Fruit fly (Drosophila melanogaster) whole organism, pupa: Measurements from ENCODE around the gene CG7483.
A peak's percentile ranks its signal among the peaks of the same experiment; 100 is the strongest.

ENCODE experiments used
- CG10348 ChIP-seq: fragments of 200-800 bp; sonication (Bioruptor generic); IDR thresholded peaks from 2 replicates; pipeline ENCODE4 v1.3.6; 2022; ENCODE audit warnings: missing biosample characterization, missing genetic modification characterization
- CG12605 ChIP-seq: fragments of 200-800 bp; sonication (Bioruptor generic); IDR thresholded peaks from 2 replicates; pipeline ENCODE4 v1.3.6; 2022; ENCODE audit warnings: missing biosample characterization, missing genetic modification characterization
- CG13204 ChIP-seq: fragments of 200-800 bp; sonication (Bioruptor generic); optimal IDR thresholded peaks from 2 replicates; lab custom pipeline; 2018; ENCODE audit warnings: missing biosample characterization, mild to moderate bottlenecking, missing genetic modification characterization, moderate library complexity
- CG14655 ChIP-seq: fragments of 200-800 bp; sonication (Bioruptor generic); optimal IDR thresholded peaks from 3 replicates; lab custom pipeline; 2017; ENCODE audit warnings: mild to moderate bottlenecking, missing biosample characterization, missing genetic modification reagents, missing genetic modification characterization
- CG15710 ChIP-seq: fragments of 200-800 bp; sonication (Bioruptor generic); optimal IDR thresholded peaks from 2 replicates; lab custom pipeline; 2018; ENCODE audit warnings: missing biosample characterization, mild to moderate bottlenecking, missing genetic modification characterization, moderate library complexity
- CG17806 ChIP-seq: fragments of 200-800 bp; sonication (Bioruptor generic); optimal IDR thresholded peaks from 2 replicates; lab custom pipeline; 2018; ENCODE audit warnings: missing biosample characterization, mild to moderate bottlenecking, missing genetic modification characterization, moderate library complexity
- CG32121 ChIP-seq: fragments of 200-800 bp; sonication (Bioruptor generic); IDR thresholded peaks from 2 replicates; pipeline ENCODE4 v1.3.6; 2022; ENCODE audit warnings: missing biosample characterization, missing genetic modification characterization
- CG4496 ChIP-seq: fragments of 200-800 bp; sonication (Bioruptor generic); IDR thresholded peaks from 3 replicates; pipeline ENCODE4 v1.3.6; 2022; ENCODE audit warnings: missing biosample characterization, missing genetic modification characterization
- CG8159 ChIP-seq: fragments of 200-800 bp; sonication (Bioruptor generic); optimal IDR thresholded peaks from 3 replicates; lab custom pipeline; 2018; ENCODE audit warnings: missing biosample characterization, mild to moderate bottlenecking, missing genetic modification characterization, moderate library complexity
- CG8301 ChIP-seq: fragments of 200-800 bp; sonication (Bioruptor generic); optimal IDR thresholded peaks from 2 replicates; lab custom pipeline; 2018; ENCODE audit warnings: missing biosample characterization, mild to moderate bottlenecking, missing genetic modification characterization
- CG9948 ChIP-seq: fragments of 200-800 bp; sonication (Bioruptor generic); optimal IDR thresholded peaks from 2 replicates; lab custom pipeline; 2018; ENCODE audit warnings: missing biosample characterization, mild to moderate bottlenecking, missing genetic modification characterization, moderate library complexity
- D1 ChIP-seq: fragments of 200-800 bp; sonication (Bioruptor generic); optimal IDR thresholded peaks from 2 replicates; lab custom pipeline; 2018; ENCODE audit warnings: missing biosample characterization, mild to moderate bottlenecking, missing genetic modification characterization, moderate library complexity
- EcR ChIP-seq: fragments of 200-800 bp; sonication (Bioruptor generic); optimal IDR thresholded peaks from 3 replicates; lab custom pipeline; 2019; ENCODE audit warnings: missing biosample characterization, missing genetic modification characterization, mild to moderate bottlenecking, moderate library complexity, missing genetic modification reagents
- Pif1A ChIP-seq: fragments of 200-800 bp; sonication (Bioruptor generic); optimal IDR thresholded peaks from 3 replicates; lab custom pipeline; 2016; ENCODE audit warnings: missing biosample characterization, missing genetic modification characterization
- Pif1B ChIP-seq: fragments of 200-800 bp; sonication (Bioruptor generic); optimal IDR thresholded peaks from 3 replicates; lab custom pipeline; 2016; ENCODE audit warnings: missing biosample characterization, missing genetic modification characterization
- Snoo ChIP-seq: fragments of 200-800 bp; sonication (Bioruptor generic); optimal IDR thresholded peaks from 3 replicates; lab custom pipeline; 2017; ENCODE audit warnings: missing biosample characterization, mild to moderate bottlenecking, missing genetic modification characterization, inconsistent platforms
- gl ChIP-seq: fragments of 200-800 bp; sonication (Bioruptor generic); optimal IDR thresholded peaks from 2 replicates; lab custom pipeline; 2018; ENCODE audit warnings: missing biosample characterization, mild to moderate bottlenecking, missing genetic modification characterization

CG7483 gene

dm6 chr3R:8356626-8357290, 43.8 kb downstream of the CG7483 start, which contains the start of gene stck:
Gene stck, plus strand, starts transcription at chr3R:8356978.
- TF ChIP-seq CG8159 (tag; lab: Kevin White, UChicago): peak; percentile 12
- no peak for TF ChIP-seq CG8301 (tag; lab: Kevin White, UChicago)

- TF ChIP-seq Snoo (no peak), gl (tag; lab: Kevin White, UChicago) (no peak), CG13204 (GFP tag; lab: Kevin White, UChicago) (no peak), EcR (no peak), CG4496 (GFP tag; lab: Robert Waterston, UW) (no peak), CG14655 (GFP tag; lab: Kevin White, UChicago) (no peak), CG9948 (tag; lab: Kevin White, UChicago) (no peak), CG12605 (no peak), CG32121 (GFP tag; lab: Robert Waterston, UW) (no peak), D1 (tag; lab: Kevin White, UChicago) (no peak), Pif1B (GFP tag; lab: Kevin White, UChicago) (no peak), Pif1A (GFP tag; lab: Kevin White, UChicago) (no peak), CG10348 (GFP tag; lab: Robert Waterston, UW) (no peak)
Observed at dm6 chr3R:8357372-8357992, 44.5 kb downstream of the CG7483 start.

- TF ChIP-seq CG17806 (tag; lab: Kevin White, UChicago): no peak
- peak; percentile 5 for TF ChIP-seq EcR
- TF ChIP-seq, all 21 proteins: peak for 1
Observed at dm6 chr3R:8358004-8358403, 45.0 kb downstream of the CG7483 start.

- TF ChIP-seq CG15710 (tag; lab: Kevin White, UChicago): peak; percentile 24
- no peak for TF ChIP-seq CG14655 (GFP tag; lab: Kevin White, UChicago)
- TF ChIP-seq CG8159 (tag; lab: Kevin White, UChicago): peak; percentile 31
Observed at dm6 chr3R:8362259-8362876, 49.4 kb downstream of the CG7483 start, which contains the start of the genes Veneno and CG7963. Gene Veneno, minus strand, starts transcription at chr3R:8362554. Gene CG7963, plus strand, starts transcription at chr3R:8362826.
